Worm (Caenorhabditis elegans): ENCODE data around the gene F02H6.7.

ce11 chrIV:14238976-14239375 is 11.0 kb upstream of the F02H6.7 start, which contains the start of gene Y64G10A.1:
- TF ChIP-seq zip-5 (tag; optimal IDR thresholded peaks at IDR 0.05) (no peak), F13H6.1 (tag; optimal IDR thresholded peaks at IDR 0.05) (no peak), rnt-1 (tag; optimal IDR thresholded peaks at IDR 0.05) (no peak), hlh-15 (tag; optimal IDR thresholded peaks at IDR 0.05) (no peak), ztf-16 (tag; optimal IDR thresholded peaks at IDR 0.05) (no peak), K09A11.1 (tag; optimal IDR thresholded peaks at IDR 0.05; ENCODE audit: insufficient read depth) (no peak), ceh-2 (tag; optimal IDR thresholded peaks at IDR 0.05) (no peak), pha-4 (tag; optimal IDR thresholded peaks at IDR 0.05) (no peak), ama-1 (optimal IDR thresholded peaks at IDR 0.05) (no peak), sox-4 (tag; optimal IDR thresholded peaks at IDR 0.05) (no peak), sox-2 (GFP tag; IDR thresholded peaks at IDR 0.05) (no peak), hlh-30 (tag; optimal IDR thresholded peaks at IDR 0.05; ENCODE audit: insufficient read depth) (no peak)
